Comparison of ENCODE assay signal across 1 fruit fly cellular context in genomic region chr3L:9671372-9671771, dm6.
TF ChIP-seq lines count a peak whose summit lies in the region.

No protein-coding gene starts in this region.

TF ChIP-seq in whole organism, embryonic, 481 proteins besides CTCF, POLR2A, EP300 and RAD21 (continued from another document):
- TF ChIP-seq CG10543 (GFP tag; optimal IDR thresholded peaks at IDR 0.05; lab: Kevin White, UChicago) (peak; percentile 42), exex (tag; optimal IDR thresholded peaks at IDR 0.05; lab: Kevin White, UChicago) (peak; percentile 96), CG15696 (tag; optimal IDR thresholded peaks at IDR 0.05; lab: Kevin White, UChicago) (no peak), chn (GFP tag; optimal IDR thresholded peaks at IDR 0.05; lab: Kevin White, UChicago) (no peak), nau (GFP tag; optimal IDR thresholded peaks at IDR 0.05; lab: Kevin White, UChicago) (no peak), CHES-1-like (GFP tag; optimal IDR thresholded peaks at IDR 0.05; lab: Kevin White, UChicago) (no peak), Dfd (GFP tag; optimal IDR thresholded peaks at IDR 0.05; lab: Kevin White, UChicago) (no peak), Aef1 (GFP tag; IDR thresholded peaks at IDR 0.05; lab: Robert Waterston, UW) (peak; percentile 67), CG9215 (GFP tag; IDR thresholded peaks at IDR 0.05; lab: Robert Waterston, UW) (no peak), Adf1 (GFP tag; IDR thresholded peaks at IDR 0.05; lab: Robert Waterston, UW) (peak; percentile 51; the same call in 1 of the 2 replicates), org-1 (GFP tag; optimal IDR thresholded peaks at IDR 0.05; lab: Kevin White, UChicago) (no peak), Bdp1 (GFP tag; optimal IDR thresholded peaks at IDR 0.05; lab: Kevin White, UChicago) (no peak), gfzf (GFP tag; optimal IDR thresholded peaks at IDR 0.05; lab: Kevin White, UChicago) (no peak), Bgb (GFP tag; IDR thresholded peaks at IDR 0.05; lab: Robert Waterston, UW; ENCODE audit: partially characterized antibody) (no peak), CG17912 (GFP tag; optimal IDR thresholded peaks at IDR 0.05; lab: Kevin White, UChicago) (no peak), Gug (GFP tag; IDR thresholded peaks at IDR 0.05; lab: Robert Waterston, UW) (no peak), mirr (GFP tag; optimal IDR thresholded peaks at IDR 0.05; lab: Kevin White, UChicago) (no peak), Nf-YB (GFP tag; optimal IDR thresholded peaks at IDR 0.05; lab: Kevin White, UChicago) (no peak), repo (GFP tag; optimal IDR thresholded peaks at IDR 0.05; lab: Kevin White, UChicago) (no peak), CG6689 (GFP tag; IDR thresholded peaks at IDR 0.05; lab: Robert Waterston, UW) (no peak), crp (GFP tag; optimal IDR thresholded peaks at IDR 0.05; lab: Kevin White, UChicago) (peak in 1 of 2 experiments; percentile 30), pzg (GFP tag; optimal IDR thresholded peaks at IDR 0.05; lab: Kevin White, UChicago) (no peak), Sry-β (GFP tag; optimal IDR thresholded peaks at IDR 0.05; lab: Kevin White, UChicago) (no peak), Ptx1 (GFP tag; IDR thresholded peaks at IDR 0.05; lab: Robert Waterston, UW) (no peak), CG10565 (GFP tag; optimal IDR thresholded peaks at IDR 0.05; lab: Kevin White, UChicago) (no peak), maf-S (GFP tag; optimal IDR thresholded peaks at IDR 0.05; lab: Kevin White, UChicago) (no peak), prd (optimal IDR thresholded peaks at IDR 0.05; lab: Kevin White, UChicago) (no peak), prd (GFP tag; IDR thresholded peaks at IDR 0.05; lab: Robert Waterston, UW) (no peak), CG9609 (GFP tag; optimal IDR thresholded peaks at IDR 0.05; lab: Kevin White, UChicago) (no peak), Dbx (GFP tag; IDR thresholded peaks at IDR 0.05; lab: Robert Waterston, UW) (0 out of 3 replicates have a peak, but pooled peaks have one; percentile 10), CG1792 (GFP tag; optimal IDR thresholded peaks at IDR 0.05; lab: Kevin White, UChicago) (no peak), fu2 (GFP tag; optimal IDR thresholded peaks at IDR 0.05; lab: Kevin White, UChicago) (no peak), crol (GFP tag; IDR thresholded peaks at IDR 0.05; lab: Robert Waterston, UW) (peak; percentile 42; the same call in 1 of the 2 replicates), sug (tag; optimal IDR thresholded peaks at IDR 0.05; lab: Kevin White, UChicago) (peak; percentile 83), dpn (GFP tag; optimal IDR thresholded peaks at IDR 0.05; lab: Kevin White, UChicago) (no peak), CG10979 (tag; optimal IDR thresholded peaks at IDR 0.05; lab: Kevin White, UChicago) (no peak), Hey (tag; optimal IDR thresholded peaks at IDR 0.05; lab: Kevin White, UChicago) (peak; percentile 51), CG17361 (GFP tag; IDR thresholded peaks at IDR 0.05; lab: Robert Waterston, UW) (no peak), Bteb2 (GFP tag; optimal IDR thresholded peaks at IDR 0.05; lab: Kevin White, UChicago) (no peak), grn (GFP tag; optimal IDR thresholded peaks at IDR 0.05; lab: Kevin White, UChicago) (peak; percentile 92), ci (GFP tag; IDR thresholded peaks at IDR 0.05; lab: Robert Waterston, UW) (0 out of 3 replicates have a peak, but pooled peaks have one; percentile 11), Usf (GFP tag; optimal IDR thresholded peaks at IDR 0.05; lab: Kevin White, UChicago) (no peak), Gsc (GFP tag; IDR thresholded peaks at IDR 0.05; lab: Robert Waterston, UW) (no peak), CG9437 (GFP tag; optimal IDR thresholded peaks at IDR 0.05; lab: Kevin White, UChicago) (no peak), sob (GFP tag; IDR thresholded peaks at IDR 0.05; lab: Robert Waterston, UW) (0 out of 2 replicates have a peak, but pooled peaks have one; percentile 7)
